Worm (Caenorhabditis elegans): ENCODE data around the gene smf-2.

The smf-2 gene

ce11 chrX:6702249-6702648 is 16.2 kb downstream of the smf-2 start, which contains the start of gene acr-2 (continued):
- TF ChIP-seq grh-1 (GFP tag; IDR thresholded peaks at IDR 0.05) (no peak), efl-1 (optimal IDR thresholded peaks at IDR 0.05) (no peak), efl-1 (GFP tag; optimal IDR thresholded peaks at IDR 0.05 in 1 of 2) (no peak)

DNA sequence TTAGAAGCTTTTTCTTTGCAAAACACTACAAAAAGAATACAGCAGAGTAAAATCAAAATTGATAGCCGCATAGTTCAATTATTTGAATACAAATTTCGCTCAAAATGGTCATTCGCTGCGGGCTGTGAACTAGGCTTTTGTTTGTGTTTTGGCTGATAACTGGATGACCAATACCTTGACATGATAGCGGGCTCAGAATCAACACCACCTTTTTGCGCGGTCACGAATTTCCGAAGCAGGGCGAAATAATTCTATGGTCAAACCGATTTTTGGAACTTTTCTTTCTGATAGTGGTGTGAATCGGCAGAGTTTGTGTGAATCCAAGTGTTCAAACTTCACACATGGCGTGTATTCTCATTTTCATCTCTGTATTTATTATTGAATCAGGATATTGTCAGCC is 20.2 kb downstream of the smf-2 start, which contains the start of the genes F38B6.7 and F38B6.2:
TSS of gene F38B6.7 (minus strand) at position 101 of the 400 bp plus-strand sequence.
TSS of gene F38B6.2 (plus strand) at position 267 of the 400 bp plus-strand sequence.
- TF ChIP-seq egl-27 (tag; optimal IDR thresholded peaks at IDR 0.05) (no peak), ama-1 (optimal IDR thresholded peaks at IDR 0.05) (no peak), fkh-10 (GFP tag; optimal IDR thresholded peaks at IDR 0.05) (no peak), irx-1 (tag; optimal IDR thresholded peaks at IDR 0.05) (no peak)

- TF ChIP-seq ceh-63 (GFP tag; optimal IDR thresholded peaks at IDR 0.05) (no peak), C16A3.4 (tag; optimal IDR thresholded peaks at IDR 0.05) (no peak), isw-1 (GFP tag; IDR thresholded peaks at IDR 0.05) (no peak), grh-1 (GFP tag; IDR thresholded peaks at IDR 0.05) (no peak), pqm-1 (tag; optimal IDR thresholded peaks at IDR 0.05) (no peak), elt-3 (tag; optimal IDR thresholded peaks at IDR 0.05) (no peak), lin-14 (GFP tag; optimal IDR thresholded peaks at IDR 0.05) (no peak)
These were observed 25.2 kb downstream of the smf-2 start, which contains the start of gene F38B6.3 for ce11 chrX:6693331-6693730. TSS of gene F38B6.3 (plus strand) at chrX:6693631.

- TF ChIP-seq fos-1 (tag; optimal IDR thresholded peaks at IDR 0.05) (no peak), unc-30 (tag; optimal IDR thresholded peaks at IDR 0.05) (no peak), isw-1 (GFP tag; IDR thresholded peaks at IDR 0.05) (no peak), Y116A8C.19 (tag; optimal IDR thresholded peaks at IDR 0.05; ENCODE audit: borderline replicate concordance) (no peak), ceh-8 (GFP tag; optimal IDR thresholded peaks at IDR 0.05) (no peak), ceh-90 (tag; optimal IDR thresholded peaks at IDR 0.05) (no peak), rnt-1 (tag; optimal IDR thresholded peaks at IDR 0.05) (no peak), ztf-4 (tag; optimal IDR thresholded peaks at IDR 0.05) (no peak), hlh-17 (GFP tag; optimal IDR thresholded peaks at IDR 0.05; ENCODE audit: borderline replicate concordance) (no peak), tbx-2 (tag; optimal IDR thresholded peaks at IDR 0.05) (no peak), unc-86 (tag; optimal IDR thresholded peaks at IDR 0.05) (no peak), C34B4.2 (tag; optimal IDR thresholded peaks at IDR 0.05) (no peak), elt-3 (tag; optimal IDR thresholded peaks at IDR 0.05) (no peak), sup-37 (GFP tag; optimal IDR thresholded peaks at IDR 0.05) (no peak), ceh-88 (GFP tag; IDR thresholded peaks at IDR 0.05) (no peak), nhr-76 (tag; optimal IDR thresholded peaks at IDR 0.05) (no peak), nhr-77 (tag; optimal IDR thresholded peaks at IDR 0.05) (no peak)
These were observed 25.6 kb downstream of the smf-2 start for ce11 chrX:6692896-6693295.

DNA sequence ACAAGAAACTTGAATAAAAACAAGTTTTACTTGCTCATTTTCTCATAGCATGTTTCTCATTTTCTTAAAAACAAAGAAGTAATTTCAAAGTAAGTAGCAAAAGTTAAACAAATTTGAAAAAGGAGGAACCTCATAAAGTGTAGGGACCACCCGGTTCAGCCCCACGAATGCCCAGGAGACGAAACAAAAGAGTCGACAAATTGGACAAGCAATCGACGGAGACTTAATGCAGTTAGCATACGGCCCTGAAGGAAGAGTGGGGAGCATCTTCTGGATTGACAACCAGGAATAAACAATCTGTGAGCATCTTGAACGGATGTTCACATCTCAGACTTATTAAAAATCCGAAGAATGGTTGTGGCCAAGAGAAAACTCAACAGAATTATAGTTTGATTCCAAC is 26.8 kb downstream of the smf-2 start:
- TF ChIP-seq dsc-1 (tag; optimal IDR thresholded peaks at IDR 0.05) = no peak
- no peak for TF ChIP-seq egl-27 (tag; optimal IDR thresholded peaks at IDR 0.05)
- TF ChIP-seq snpc-4 (tag; optimal IDR thresholded peaks at IDR 0.05) = no peak
- TF ChIP-seq egl-13 (tag; optimal IDR thresholded peaks at IDR 0.05) = no peak
- TF ChIP-seq dpl-1 (GFP tag; optimal IDR thresholded peaks at IDR 0.05) = no peak
- no peak for TF ChIP-seq sptf-1 (tag; optimal IDR thresholded peaks at IDR 0.05)
- TF ChIP-seq unc-98 (GFP tag; IDR thresholded peaks at IDR 0.05) = no peak
- TF ChIP-seq nhr-85 (tag) = no peak
- TF ChIP-seq snu-23 (GFP tag; optimal IDR thresholded peaks at IDR 0.05) = no peak
- no peak for TF ChIP-seq C04F5.9 (tag; optimal IDR thresholded peaks at IDR 0.05)
